Worm (Caenorhabditis elegans) whole organism, young adult: Measurements from ENCODE around the gene srg-25.

ENCODE experiments used
- B0019.2 ChIP-seq: fragments of 200-800 bp; sonication (Bioruptor generic); conservative IDR thresholded peaks from 2 replicates; pipeline ENCODE4 v1.3.6; 2022; ENCODE audit warnings: missing genetic modification reagents, missing genetic modification characterization, missing compliant biosample characterization
- B0035.1 ChIP-seq: sonication (generic microtip); optimal IDR thresholded peaks from 2 replicates; lab custom pipeline; 2016; ENCODE audit warnings: missing genetic modification characterization, mild to moderate bottlenecking, missing compliant biosample characterization, missing genotype, missing genetic modification reagents
- B0336.3 ChIP-seq: fragments of 200-800 bp; sonication (Bioruptor generic); IDR thresholded peaks from 2 replicates; pipeline ENCODE4 v1.3.6; 2022; ENCODE audit warnings: missing genetic modification characterization, missing compliant biosample characterization
- F22D6.2 ChIP-seq: sonication (generic microtip); optimal IDR thresholded peaks from 2 replicates; lab custom pipeline; 2016; ENCODE audit warnings: mild to moderate bottlenecking, missing genetic modification characterization, missing compliant biosample characterization
- Y53G8AR.9 ChIP-seq: fragments of 200-800 bp; sonication (Bioruptor generic); conservative IDR thresholded peaks from 2 replicates; pipeline ENCODE4 v1.3.6; 2022; ENCODE audit warnings: missing genetic modification reagents, missing genetic modification characterization, missing compliant biosample characterization
- akir-1 ChIP-seq: fragments of 200-800 bp; sonication (Bioruptor generic); optimal IDR thresholded peaks from 2 replicates; lab custom pipeline; 2018; ENCODE audit warnings: mild to moderate bottlenecking, missing genetic modification characterization, moderate library complexity, missing compliant biosample characterization
- ama-1 ChIP-seq, 3 experiments: fragments of 150-350 bp in 1 of 3; sonication (generic microtip) in 2 of 3; optimal IDR thresholded peaks; 2 replicates each; lab custom pipeline; 2014 to 2018; ENCODE audit warnings: missing biosample characterization in 2 of 3, missing genetic modification characterization in 2 of 3, missing genetic modification reagents in 2 of 3
- attf-3 ChIP-seq: fragments of 200-800 bp; sonication (Bioruptor generic); conservative IDR thresholded peaks from 2 replicates; pipeline ENCODE4 v1.3.6; 2022; ENCODE audit warnings: missing genetic modification reagents, missing genetic modification characterization, missing compliant biosample characterization
- bed-2 ChIP-seq: fragments of 200-800 bp; sonication (Bioruptor generic); IDR thresholded peaks from 2 replicates; pipeline ENCODE4 v1.3.6; 2022; ENCODE audit warnings: missing genetic modification reagents, missing genetic modification characterization, missing compliant biosample characterization
- cebp-1 ChIP-seq, 2 experiments: fragments of 200-800 bp in 1 of 2; sonication (Bioruptor generic) in 1 of 2; sonication (generic microtip) in 1 of 2; IDR thresholded peaks in 1 of 2; optimal IDR thresholded peaks in 1 of 2; 2 replicates each; pipeline versions ENCODE4 v1.3.6 to Lab custom; 2017 to 2022; ENCODE audit warnings: missing compliant biosample characterization in 2 of 2, missing genetic modification characterization in 2 of 2, mild to moderate bottlenecking in 1 of 2, missing genetic modification reagents in 1 of 2, moderate library complexity in 1 of 2
- ceh-100 ChIP-seq: fragments of 200-800 bp; sonication (Bioruptor generic); IDR thresholded peaks from 2 replicates; pipeline ENCODE4 v1.3.6; 2022; ENCODE audit warnings: missing genetic modification reagents, missing genetic modification characterization, missing compliant biosample characterization
- ceh-40 ChIP-seq: fragments of 200-800 bp; sonication (Bioruptor generic); IDR thresholded peaks from 2 replicates; pipeline ENCODE4 v1.3.6; 2022; ENCODE audit warnings: missing genetic modification characterization, missing compliant biosample characterization
- ceh-91 ChIP-seq: fragments of 200-800 bp; sonication (Bioruptor generic); IDR thresholded peaks from 2 replicates; pipeline ENCODE4 v1.3.6; 2022; ENCODE audit warnings: missing genetic modification reagents, missing genetic modification characterization, missing compliant biosample characterization
- dox-1 ChIP-seq: fragments of 200-800 bp; sonication (Bioruptor generic); IDR thresholded peaks from 2 replicates; pipeline ENCODE4 v1.3.6; 2022; ENCODE audit warnings: missing genetic modification reagents, missing genetic modification characterization, missing compliant biosample characterization
- dpl-1 ChIP-seq: fragments of 150-350 bp; optimal IDR thresholded peaks from 2 replicates; lab custom pipeline; 2014; ENCODE audit warnings: missing biosample characterization, missing genetic modification reagents, missing genetic modification characterization
- fkh-3 ChIP-seq: sonication (generic microtip); optimal IDR thresholded peaks from 2 replicates; lab custom pipeline; 2016; ENCODE audit warnings: mild to moderate bottlenecking, missing genetic modification characterization, missing compliant biosample characterization
- hrde-1 ChIP-seq: sonication (generic microtip); optimal IDR thresholded peaks from 2 replicates; lab custom pipeline; 2016; ENCODE audit warnings: missing genetic modification characterization, mild to moderate bottlenecking, missing compliant biosample characterization, moderate library complexity, missing genotype, missing genetic modification reagents, borderline replicate concordance
- lag-1 ChIP-seq: fragments of 200-800 bp; sonication (Bioruptor generic); IDR thresholded peaks from 2 replicates; pipeline ENCODE4 v1.3.6; 2022; ENCODE audit warnings: missing genetic modification reagents, missing genetic modification characterization, missing compliant biosample characterization
- lir-1 ChIP-seq: fragments of 200-800 bp; sonication (Bioruptor generic); conservative IDR thresholded peaks from 2 replicates; pipeline ENCODE4 v1.3.6; 2022; ENCODE audit warnings: missing genetic modification reagents, missing genetic modification characterization, missing compliant biosample characterization
- madf-3 ChIP-seq: fragments of 200-800 bp; sonication (Bioruptor generic); IDR thresholded peaks from 2 replicates; pipeline ENCODE4 v1.3.6; 2022; ENCODE audit warnings: missing genetic modification reagents, missing genetic modification characterization, missing compliant biosample characterization
- madf-6 ChIP-seq: fragments of 200-800 bp; sonication (Bioruptor generic); IDR thresholded peaks from 2 replicates; pipeline ENCODE4 v1.3.6; 2022; ENCODE audit warnings: missing genetic modification reagents, missing genetic modification characterization, missing compliant biosample characterization
- mcd-1 ChIP-seq: fragments of 200-800 bp; sonication (Bioruptor generic); IDR thresholded peaks from 2 replicates; pipeline ENCODE4 v1.3.6; 2022; ENCODE audit warnings: missing genetic modification reagents, missing genetic modification characterization, missing compliant biosample characterization
- mel-28 ChIP-seq: sonication (generic microtip); optimal IDR thresholded peaks from 2 replicates; lab custom pipeline; 2016; ENCODE audit warnings: borderline replicate concordance, mild to moderate bottlenecking, missing genetic modification characterization, missing compliant biosample characterization
- nfya-2 ChIP-seq: fragments of 200-800 bp; sonication (Bioruptor generic); IDR thresholded peaks from 2 replicates; pipeline ENCODE4 v1.3.6; 2022; ENCODE audit warnings: missing genetic modification reagents, missing genetic modification characterization, missing compliant biosample characterization
- nfyb-1 ChIP-seq: fragments of 200-800 bp; sonication (Bioruptor generic); IDR thresholded peaks from 2 replicates; pipeline ENCODE4 v1.3.6; 2022; ENCODE audit warnings: missing genetic modification reagents, missing genetic modification characterization, missing compliant biosample characterization
- nhr-179 ChIP-seq: sonication (generic microtip); optimal IDR thresholded peaks from 2 replicates; lab custom pipeline; 2016; ENCODE audit warnings: mild to moderate bottlenecking, missing genetic modification characterization, missing compliant biosample characterization
- nhr-27 ChIP-seq: fragments of 200-800 bp; sonication (Bioruptor generic); optimal IDR thresholded peaks from 2 replicates; lab custom pipeline; 2018; ENCODE audit warnings: mild to moderate bottlenecking, missing genetic modification characterization, moderate library complexity, missing compliant biosample characterization
- sea-2 ChIP-seq: fragments of 200-800 bp; sonication (Bioruptor generic); IDR thresholded peaks from 2 replicates; pipeline ENCODE4 v1.3.6; 2022; ENCODE audit warnings: missing genetic modification characterization, missing compliant biosample characterization
- somi-1 ChIP-seq: fragments of 200-800 bp; sonication (Bioruptor generic); optimal IDR thresholded peaks from 2 replicates; lab custom pipeline; 2018; ENCODE audit warnings: mild to moderate bottlenecking, missing genetic modification characterization, missing compliant biosample characterization
- unc-130 ChIP-seq: sonication (generic microtip); optimal IDR thresholded peaks from 2 replicates; lab custom pipeline; 2016; ENCODE audit warnings: missing genetic modification reagents, missing genetic modification characterization, missing compliant biosample characterization
- xnd-1 ChIP-seq: sonication (generic microtip); optimal IDR thresholded peaks from 2 replicates; lab custom pipeline; 2016; ENCODE audit warnings: missing genotype, missing genetic modification reagents, missing genetic modification characterization, missing compliant biosample characterization
- zfh-2 ChIP-seq: fragments of 200-800 bp; sonication (Bioruptor generic); conservative IDR thresholded peaks from 2 replicates; pipeline ENCODE4 v1.3.6; 2022; ENCODE audit warnings: missing genetic modification reagents, missing genetic modification characterization, missing compliant biosample characterization
- ztf-18 ChIP-seq: sonication (generic microtip); optimal IDR thresholded peaks from 2 replicates; lab custom pipeline; 2016; ENCODE audit warnings: missing genotype, mild to moderate bottlenecking, missing genetic modification characterization, missing compliant biosample characterization
- ztf-26 ChIP-seq: sonication (generic microtip); optimal IDR thresholded peaks from 2 replicates; lab custom pipeline; 2017; ENCODE audit warnings: missing genetic modification characterization, missing compliant biosample characterization

The srg-25 gene

ce11 chrV:5319477-5319876 lies 25.8 kb downstream of the srg-25 start, which contains the start of gene ceh-34:
TSS of gene ceh-34 (minus strand) at chrV:5319577.
- no peak for TF ChIP-seq somi-1
- no peak for TF ChIP-seq ceh-40 (GFP tag; lab: Robert Waterston, UW)
- peak; percentile 48; the same call in 1 of the 2 replicates for TF ChIP-seq zfh-2 (GFP tag; lab: Robert Waterston, UW)

DNA sequence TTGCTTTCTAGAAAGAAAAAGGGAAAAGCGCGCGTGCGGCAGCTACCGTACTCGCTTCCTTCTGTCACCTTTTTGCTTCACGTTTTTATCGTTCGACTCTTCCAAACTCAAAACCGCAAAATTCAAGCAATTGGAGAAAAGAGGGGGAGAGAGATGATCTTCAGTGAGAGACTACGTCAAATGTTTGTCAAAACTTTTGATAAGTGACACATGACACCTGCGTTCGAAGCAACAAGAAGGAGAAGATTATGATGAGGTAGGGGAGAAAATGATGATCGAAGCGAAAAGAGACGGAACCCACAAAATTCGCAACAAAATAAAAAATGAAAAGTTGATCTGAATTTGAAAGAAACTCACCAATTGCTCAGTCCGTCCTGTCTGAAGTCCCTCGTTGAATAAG lies 27.0 kb downstream of the srg-25 start:
- TF ChIP-seq sea-2 (GFP tag; lab: Robert Waterston, UW) (no peak), F22D6.2 (tag; lab: Kevin White, UChicago) (no peak), nfyb-1 (GFP tag; lab: Robert Waterston, UW) (no peak), nhr-179 (tag; lab: Kevin White, UChicago) (no peak), nfya-2 (GFP tag; lab: Robert Waterston, UW) (no peak), fkh-3 (tag; lab: Kevin White, UChicago) (no peak), ama-1 (optimal IDR thresholded peaks at IDR 0.05; lab: Kevin White, UChicago) (no peak), ama-1 (GFP tag; optimal IDR thresholded peaks at IDR 0.05; lab: Kevin White, UChicago) (no peak), B0336.3 (GFP tag; lab: Robert Waterston, UW) (no peak), attf-3 (GFP tag; lab: Robert Waterston, UW) (no peak), xnd-1 (tag; lab: Kevin White, UChicago) (no peak), akir-1 (GFP tag; lab: Kevin White, UChicago) (no peak), cebp-1 (GFP tag; IDR thresholded peaks at IDR 0.05; lab: Robert Waterston, UW) (no peak), cebp-1 (tag; optimal IDR thresholded peaks at IDR 0.05; lab: Kevin White, UChicago) (no peak), mcd-1 (GFP tag; lab: Robert Waterston, UW) (no peak), lir-1 (GFP tag; lab: Robert Waterston, UW) (no peak), madf-3 (GFP tag; lab: Robert Waterston, UW) (no peak), Y53G8AR.9 (GFP tag; lab: Robert Waterston, UW) (no peak), bed-2 (GFP tag; lab: Robert Waterston, UW) (no peak), dpl-1 (GFP tag; lab: Kevin White, UChicago) (no peak), ceh-100 (no peak)

DNA sequence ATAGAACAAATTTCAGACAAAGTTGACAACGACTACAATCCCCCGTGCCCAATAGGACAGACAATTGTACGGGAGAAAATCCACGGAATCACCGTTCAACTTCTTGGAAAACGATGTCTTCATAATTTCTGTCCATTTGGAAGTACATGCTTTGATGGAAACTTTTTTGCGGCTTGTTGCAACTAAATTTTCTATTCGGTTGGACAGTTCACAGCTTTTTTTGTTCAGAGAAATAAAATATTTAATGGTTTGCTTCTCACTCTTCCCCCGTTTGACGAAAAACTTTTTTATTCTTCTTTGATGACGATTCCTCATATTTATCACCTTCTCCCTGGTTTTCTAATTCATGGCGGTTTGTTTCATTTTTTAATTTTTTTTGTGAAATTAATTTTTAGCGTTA lies 31.2 kb downstream of the srg-25 start, which contains the start of gene C10G8.2:
Gene C10G8.2, plus strand, starts transcription at position 301 of the 400 bp plus-strand sequence.
- no peak for TF ChIP-seq B0019.2
- no peak for TF ChIP-seq ceh-91 (GFP tag; lab: Robert Waterston, UW)
- no peak for TF ChIP-seq nhr-27
- no peak for TF ChIP-seq fkh-3 (tag; lab: Kevin White, UChicago)

DNA sequence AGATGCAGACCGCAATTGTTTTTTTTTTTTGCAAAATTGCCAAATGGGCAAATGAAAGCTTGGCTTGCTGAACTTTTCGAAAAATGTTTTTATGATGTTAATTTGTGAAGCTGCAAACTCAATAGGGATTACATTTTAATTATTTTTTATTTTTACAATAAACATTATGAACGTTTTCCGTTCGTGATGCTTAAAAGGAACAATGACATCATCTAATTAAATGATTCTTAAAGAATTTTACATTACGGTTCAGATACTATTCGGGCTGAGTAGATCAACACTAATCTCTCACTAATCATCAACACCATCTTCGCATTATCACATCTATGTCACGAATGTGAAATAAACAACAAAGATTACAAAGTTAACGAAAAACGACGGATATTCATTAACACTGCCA lies 32.9 kb downstream of the srg-25 start, which contains the start of gene C10G8.3:
Gene C10G8.3, plus strand, starts transcription at position 301 of the 400 bp plus-strand sequence.
- TF ChIP-seq dox-1 (GFP tag; lab: Robert Waterston, UW) (no peak), unc-130 (no peak), B0035.1 (no peak), lag-1 (GFP tag; lab: Robert Waterston, UW) (no peak), zfh-2 (GFP tag; lab: Robert Waterston, UW) (no peak), ztf-26 (no peak), mel-28 (tag; lab: Kevin White, UChicago) (no peak), hrde-1 (tag; lab: Kevin White, UChicago) (no peak), madf-6 (GFP tag; lab: Robert Waterston, UW) (no peak), ztf-18 (tag; lab: Kevin White, UChicago) (no peak)
